Worm (Caenorhabditis elegans) whole organism, mixed stage, embryonic: Measurements from ENCODE around the gene C39E9.7.

Experiments
- M03D4.4 ChIP-seq: sonication (generic microtip); optimal IDR thresholded peaks from 2 replicates; lab custom pipeline; 2017; ENCODE audit warnings: mild to moderate bottlenecking, missing genetic modification characterization, missing compliant biosample characterization
- bed-3 ChIP-seq: fragments of 200-800 bp; sonication (Bioruptor generic); optimal IDR thresholded peaks from 3 replicates; lab custom pipeline; 2018; ENCODE audit warnings: mild to moderate bottlenecking, missing genetic modification characterization, moderate library complexity, missing compliant biosample characterization
- blmp-1 ChIP-seq: fragments of 150-350 bp; optimal IDR thresholded peaks from 2 replicates; lab custom pipeline; 2014; ENCODE audit warnings: missing biosample characterization, missing genetic modification characterization
- ceh-39 ChIP-seq: fragments of 150-350 bp; optimal IDR thresholded peaks from 2 replicates; lab custom pipeline; 2014; ENCODE audit warnings: missing biosample characterization, missing genetic modification characterization
- ceh-43 ChIP-seq: fragments of 200-800 bp; sonication (Bioruptor generic); optimal IDR thresholded peaks from 2 replicates; lab custom pipeline; 2018; ENCODE audit warnings: mild to moderate bottlenecking, missing genetic modification characterization, moderate library complexity, missing compliant biosample characterization
- ceh-83 ChIP-seq: fragments of 200-800 bp; sonication (Bioruptor generic); optimal IDR thresholded peaks from 2 replicates; lab custom pipeline; 2018; ENCODE audit warnings: mild to moderate bottlenecking, missing genetic modification characterization, missing compliant biosample characterization
- ces-1 ChIP-seq: fragments of 150-350 bp; optimal IDR thresholded peaks from 2 replicates; lab custom pipeline; 2014; ENCODE audit warnings: missing biosample characterization, missing genetic modification reagents, missing genetic modification characterization
- cnd-1 ChIP-seq: fragments of 200-800 bp; sonication (Bioruptor generic); optimal IDR thresholded peaks from 2 replicates; lab custom pipeline; 2018; ENCODE audit warnings: mild to moderate bottlenecking, missing genetic modification characterization, missing compliant biosample characterization
- drap-1 ChIP-seq: fragments of 200-800 bp; sonication (Bioruptor generic); optimal IDR thresholded peaks from 3 replicates; lab custom pipeline; 2018; ENCODE audit warnings: mild to moderate bottlenecking, missing genetic modification characterization, missing compliant biosample characterization
- elt-1 ChIP-seq: sonication (generic microtip); optimal IDR thresholded peaks from 2 replicates; lab custom pipeline; 2017; ENCODE audit warnings: missing genetic modification characterization, mild to moderate bottlenecking, missing compliant biosample characterization, antibody characterized with exemption, moderate library complexity, borderline replicate concordance; ENCODE audit not compliant: insufficient read depth
- elt-3 ChIP-seq: fragments of 150-350 bp; optimal IDR thresholded peaks from 2 replicates; lab custom pipeline; 2014; ENCODE audit warnings: missing biosample characterization, missing genetic modification characterization
- flh-1 ChIP-seq: fragments of 200-800 bp; sonication (Bioruptor generic); optimal IDR thresholded peaks from 2 replicates; lab custom pipeline; 2018; ENCODE audit warnings: mild to moderate bottlenecking, missing genetic modification characterization, moderate library complexity, missing compliant biosample characterization
- ham-2 ChIP-seq: fragments of 200-800 bp; sonication (Bioruptor generic); optimal IDR thresholded peaks from 2 replicates; lab custom pipeline; 2018; ENCODE audit warnings: mild to moderate bottlenecking, missing genetic modification characterization, missing compliant biosample characterization
- hlh-1 ChIP-seq: fragments of 150-350 bp; optimal IDR thresholded peaks from 2 replicates; lab custom pipeline; 2014; ENCODE audit warnings: missing biosample characterization, missing genetic modification reagents, missing genetic modification characterization
- lin-13 ChIP-seq: fragments of 150-350 bp; optimal IDR thresholded peaks from 2 replicates; lab custom pipeline; 2014; ENCODE audit warnings: missing biosample characterization, missing genetic modification characterization
- lsy-2 ChIP-seq: fragments of 150-350 bp; optimal IDR thresholded peaks from 2 replicates; lab custom pipeline; 2014; ENCODE audit warnings: missing biosample characterization, missing genetic modification characterization
- mab-5 ChIP-seq: fragments of 150-350 bp; optimal IDR thresholded peaks from 2 replicates; lab custom pipeline; 2014; ENCODE audit warnings: missing biosample characterization, missing genetic modification characterization
- mls-2 ChIP-seq: sonication (generic microtip); optimal IDR thresholded peaks from 2 replicates; lab custom pipeline; 2016; ENCODE audit warnings: mild to moderate bottlenecking, missing genetic modification characterization, moderate library complexity, missing compliant biosample characterization
- nhr-12 ChIP-seq: fragments of 150-350 bp; optimal IDR thresholded peaks from 2 replicates; lab custom pipeline; 2014; ENCODE audit warnings: missing biosample characterization, missing genetic modification characterization
- nhr-2 ChIP-seq: fragments of 150-350 bp; optimal IDR thresholded peaks from 2 replicates; lab custom pipeline; 2014; ENCODE audit warnings: missing biosample characterization, missing genetic modification characterization
- nhr-237 ChIP-seq: fragments of 150-350 bp; optimal IDR thresholded peaks from 2 replicates; lab custom pipeline; 2014; ENCODE audit warnings: missing biosample characterization, missing genetic modification characterization
- nhr-28 ChIP-seq: fragments of 150-350 bp; optimal IDR thresholded peaks from 2 replicates; lab custom pipeline; 2014; ENCODE audit warnings: missing biosample characterization, missing genetic modification characterization
- nhr-76 ChIP-seq: sonication (generic microtip); optimal IDR thresholded peaks from 2 replicates; lab custom pipeline; 2017; ENCODE audit warnings: missing biosample characterization, missing genetic modification characterization
- pha-4 ChIP-seq: fragments of 150-350 bp; optimal IDR thresholded peaks from 2 replicates; lab custom pipeline; 2018; ENCODE audit warnings: missing biosample characterization, missing genetic modification reagents, missing genetic modification characterization
- sem-2 ChIP-seq: fragments of 200-800 bp; sonication (Bioruptor generic); optimal IDR thresholded peaks from 2 replicates; lab custom pipeline; 2018; ENCODE audit warnings: mild to moderate bottlenecking, missing genetic modification characterization, missing compliant biosample characterization
- snpc-4 ChIP-seq: fragments of 150-350 bp; optimal IDR thresholded peaks from 2 replicates; lab custom pipeline; 2014; ENCODE audit warnings: missing biosample characterization, missing genetic modification characterization
- sptf-1 ChIP-seq: sonication (generic microtip); optimal IDR thresholded peaks from 2 replicates; lab custom pipeline; 2017; ENCODE audit warnings: mild to moderate bottlenecking, missing genetic modification characterization, moderate library complexity, missing compliant biosample characterization
- tbx-8 ChIP-seq: fragments of 200-800 bp; sonication (Bioruptor generic); optimal IDR thresholded peaks from 2 replicates; lab custom pipeline; 2018; ENCODE audit warnings: mild to moderate bottlenecking, missing genetic modification characterization, moderate library complexity, missing compliant biosample characterization
- unc-120 ChIP-seq: sonication (generic microtip); optimal IDR thresholded peaks from 2 replicates; lab custom pipeline; 2017; ENCODE audit warnings: missing genetic modification characterization, missing compliant biosample characterization; ENCODE audit not compliant: poor library complexity, severe bottlenecking
- unc-39 ChIP-seq: fragments of 150-350 bp; optimal IDR thresholded peaks from 2 replicates; lab custom pipeline; 2014; ENCODE audit warnings: missing biosample characterization, missing genetic modification characterization
- unc-62 ChIP-seq: fragments of 150-350 bp; optimal IDR thresholded peaks from 2 replicates; lab custom pipeline; 2014; ENCODE audit warnings: missing biosample characterization, missing genetic modification reagents, missing genetic modification characterization
- zip-8 ChIP-seq: fragments of 150-350 bp; optimal IDR thresholded peaks from 2 replicates; lab custom pipeline; 2014; ENCODE audit warnings: missing biosample characterization, missing genetic modification characterization
- ztf-11 ChIP-seq: fragments of 150-350 bp; optimal IDR thresholded peaks from 2 replicates; lab custom pipeline; 2014; ENCODE audit warnings: missing biosample characterization, missing genetic modification characterization

C39E9.7 gene

DNA sequence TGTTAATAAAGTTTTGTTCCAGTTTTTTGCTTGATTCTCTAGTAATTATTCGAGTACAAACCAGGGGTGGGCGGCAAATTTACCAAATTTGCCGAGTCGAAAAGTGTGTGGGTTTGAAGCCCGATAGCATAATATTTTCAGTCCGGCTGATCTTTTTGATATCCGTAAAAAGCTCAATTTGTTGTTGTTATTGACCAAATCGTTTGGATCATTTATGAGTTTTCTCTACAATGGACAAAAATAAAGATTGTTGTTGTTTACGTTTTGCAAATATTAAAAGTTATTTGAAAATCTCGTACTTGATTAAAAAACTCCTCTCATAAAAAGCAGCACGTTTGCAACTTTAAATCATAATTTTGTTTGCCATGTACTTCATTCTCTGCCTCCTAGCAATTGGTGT is 20.5 kb downstream of the C39E9.7 start, which contains the start of gene scl-1:
scl-1 (plus strand) TSS at position 301 of the 400 bp plus-strand sequence.
- TF ChIP-seq sem-2 (GFP tag; lab: Kevin White, UChicago) (no peak), nhr-237 (tag; lab: Kevin White, UChicago) (no peak), bed-3 (no peak), ham-2 (no peak), ceh-43 (no peak), ceh-83 (GFP tag; lab: Kevin White, UChicago) (no peak), snpc-4 (no peak), lsy-2 (tag; lab: Kevin White, UChicago) (no peak), tbx-8 (GFP tag; lab: Kevin White, UChicago) (no peak), mls-2 (tag; lab: Kevin White, UChicago) (no peak), hlh-1 (tag; lab: Kevin White, UChicago) (no peak), zip-8 (tag; lab: Kevin White, UChicago) (no peak), ceh-39 (tag; lab: Kevin White, UChicago) (no peak)

DNA sequence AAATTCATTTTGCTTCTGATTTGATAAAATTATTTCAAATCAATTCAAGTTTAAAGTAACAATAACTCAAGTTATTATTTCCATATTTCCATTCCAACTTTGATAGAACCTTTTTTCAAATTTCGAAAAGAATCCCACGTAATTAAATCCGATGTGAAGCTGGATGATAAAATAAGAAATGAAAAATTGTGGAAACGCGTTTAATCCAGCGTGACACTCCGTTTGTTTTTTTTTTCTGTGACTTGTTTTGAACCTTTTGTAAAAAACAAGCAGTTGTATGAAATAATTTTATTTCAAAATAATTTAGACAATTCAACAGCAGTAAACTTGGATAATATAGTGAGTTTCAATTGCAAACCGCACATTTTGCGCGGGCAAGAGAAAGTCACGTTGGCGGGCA is 24.0 kb downstream of the C39E9.7 start, which contains the start of gene F49E11.7:
F49E11.7 (plus strand) TSS at position 301 of the 400 bp plus-strand sequence.
- TF ChIP-seq unc-62 (GFP tag; lab: Kevin White, UChicago) (no peak), mab-5 (tag; lab: Kevin White, UChicago) (no peak), nhr-76 (tag; lab: Kevin White, UChicago) (no peak), nhr-237 (tag; lab: Kevin White, UChicago) (no peak), flh-1 (GFP tag; lab: Kevin White, UChicago) (no peak), M03D4.4 (tag; lab: Kevin White, UChicago) (no peak), sptf-1 (tag; lab: Kevin White, UChicago) (no peak), drap-1 (GFP tag; lab: Kevin White, UChicago) (no peak), nhr-12 (tag; lab: Kevin White, UChicago) (no peak), lin-13 (tag; lab: Kevin White, UChicago) (no peak), ztf-11 (no peak), cnd-1 (tag; lab: Kevin White, UChicago) (no peak), elt-3 (no peak), blmp-1 (tag; lab: Kevin White, UChicago) (no peak), unc-120 (no peak)

DNA sequence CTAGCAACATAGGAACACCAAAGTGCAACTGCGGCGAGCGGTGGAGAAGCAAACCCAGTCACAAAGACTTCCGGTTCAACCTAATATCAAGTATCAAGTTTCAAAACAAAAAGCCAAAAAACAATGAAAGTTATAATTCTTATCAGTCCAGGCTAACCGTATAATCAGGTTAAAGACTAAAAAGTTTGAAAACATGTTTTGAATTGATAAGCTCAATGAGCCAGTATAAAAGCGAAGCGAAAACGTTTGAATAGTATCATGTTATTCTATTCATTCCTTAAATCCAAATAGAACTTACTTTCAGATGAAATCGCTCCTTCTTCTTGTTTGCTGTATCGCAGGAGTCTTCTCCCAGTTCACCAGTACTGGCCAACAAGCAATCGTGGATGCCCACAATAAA is 25.4 kb downstream of the C39E9.7 start, which contains the start of gene scl-11:
scl-11 (plus strand) TSS at position 301 of the 400 bp plus-strand sequence.
- TF ChIP-seq lsy-2 (tag; lab: Kevin White, UChicago) (no peak), ceh-43 (no peak), zip-8 (tag; lab: Kevin White, UChicago) (no peak), tbx-8 (GFP tag; lab: Kevin White, UChicago) (no peak), flh-1 (GFP tag; lab: Kevin White, UChicago) (no peak), nhr-237 (tag; lab: Kevin White, UChicago) (no peak), drap-1 (GFP tag; lab: Kevin White, UChicago) (no peak), ham-2 (no peak)

DNA sequence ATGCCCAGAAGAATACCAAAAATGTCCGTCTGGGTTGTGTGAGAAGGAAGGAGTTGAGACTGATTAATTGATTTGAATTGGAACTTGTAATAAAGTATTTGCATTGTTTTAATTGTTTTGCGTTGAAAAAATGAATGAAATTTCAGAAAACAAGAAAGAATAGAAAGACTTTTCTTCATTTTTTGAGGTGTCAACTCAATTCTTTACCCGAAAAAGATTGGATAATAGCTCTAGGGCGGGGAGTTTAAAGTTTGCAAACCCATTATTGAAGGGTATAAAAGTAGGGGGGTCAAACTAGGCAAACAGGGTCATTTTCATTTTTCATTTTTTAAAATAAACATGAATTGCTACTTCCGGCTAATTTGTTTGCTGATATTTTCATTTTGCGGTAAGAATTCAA is 28.4 kb downstream of the C39E9.7 start, which contains the start of gene scl-10:
scl-10 (plus strand) TSS at position 301 of the 400 bp plus-strand sequence.
- TF ChIP-seq unc-120, result no peak

DNA sequence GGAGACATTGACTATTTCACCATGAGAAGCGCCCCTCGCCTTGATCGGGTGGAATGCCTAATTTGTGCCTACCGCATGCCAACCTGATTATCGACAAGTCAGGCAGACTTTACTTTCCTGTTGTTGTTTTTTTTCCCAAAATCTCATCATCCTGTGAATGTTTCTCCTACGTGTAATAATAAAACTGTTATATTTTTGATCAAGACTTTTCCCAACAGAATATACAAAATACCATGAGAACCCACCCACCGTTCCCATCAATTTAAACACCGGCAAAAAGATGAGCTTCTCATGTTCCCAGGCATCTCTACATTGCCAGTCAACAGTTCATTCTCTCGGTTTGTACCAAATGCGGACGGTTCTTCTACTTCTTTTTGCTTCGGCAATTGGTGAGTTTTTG is 29.7 kb downstream of the C39E9.7 start, which contains the start of gene scl-9:
scl-9 (plus strand) TSS at position 301 of the 400 bp plus-strand sequence.
- TF ChIP-seq nhr-12 (tag; lab: Kevin White, UChicago) (no peak), sem-2 (GFP tag; lab: Kevin White, UChicago) (no peak), ztf-11 (no peak), nhr-2 (no peak), nhr-237 (tag; lab: Kevin White, UChicago) (no peak), unc-39 (tag; lab: Kevin White, UChicago) (no peak), tbx-8 (GFP tag; lab: Kevin White, UChicago) (no peak), mab-5 (tag; lab: Kevin White, UChicago) (no peak), ceh-43 (no peak), sptf-1 (tag; lab: Kevin White, UChicago) (no peak), pha-4 (no peak), elt-3 (no peak)

DNA sequence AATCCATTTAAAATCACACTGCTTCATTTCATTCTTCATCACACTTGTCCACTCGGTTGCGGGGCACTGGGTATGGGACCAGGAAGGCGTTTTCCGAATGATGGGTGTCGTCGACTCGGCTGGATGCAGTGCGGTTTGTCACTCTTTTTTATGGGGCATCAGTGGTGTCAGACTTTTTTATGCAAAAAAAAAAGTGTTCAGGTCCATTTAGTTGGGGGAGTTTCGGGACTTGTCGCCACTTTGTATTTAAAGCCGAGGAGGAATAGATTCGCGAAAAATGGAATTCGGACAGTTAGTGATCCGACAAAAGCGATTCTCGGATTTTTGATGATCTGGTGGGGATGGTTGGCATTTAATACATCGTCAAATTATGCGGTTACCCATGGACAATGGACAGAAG is 31.5 kb downstream of the C39E9.7 start:
- TF ChIP-seq M03D4.4 (tag; lab: Kevin White, UChicago) (no peak), pha-4 (no peak), sem-2 (GFP tag; lab: Kevin White, UChicago) (no peak), mls-2 (tag; lab: Kevin White, UChicago) (no peak), lsy-2 (tag; lab: Kevin White, UChicago) (no peak), ces-1 (GFP tag; lab: Kevin White, UChicago) (no peak), elt-1 (tag; lab: Kevin White, UChicago) (no peak), blmp-1 (tag; lab: Kevin White, UChicago) (no peak), lin-13 (tag; lab: Kevin White, UChicago) (no peak), ceh-43 (no peak), nhr-12 (tag; lab: Kevin White, UChicago) (no peak), bed-3 (no peak), nhr-28 (no peak), mab-5 (tag; lab: Kevin White, UChicago) (no peak), zip-8 (tag; lab: Kevin White, UChicago) (no peak), unc-62 (GFP tag; lab: Kevin White, UChicago) (no peak)
